1 fruit fly cellular context compared by ENCODE assay signal in genomic region chr2L:2192123-2192601, dm6.
A peak's percentile ranks its signal among the peaks of the same experiment; 100 is the strongest.
TF ChIP-seq lines count a peak whose summit lies in the region.

Gene CG10874 (minus strand): TSS chr2L:2192386.

TF ChIP-seq in whole organism, embryonic, 481 proteins besides CTCF, POLR2A, EP300 and RAD21 (continued from another document and continues in another):
- TF ChIP-seq ind (GFP tag; optimal IDR thresholded peaks at IDR 0.05; lab: Kevin White, UChicago) (no peak), CG15073 (GFP tag; optimal IDR thresholded peaks at IDR 0.05; lab: Kevin White, UChicago) (no peak), CG13624 (GFP tag; optimal IDR thresholded peaks at IDR 0.05; lab: Kevin White, UChicago) (no peak), stc (GFP tag; IDR thresholded peaks at IDR 0.05; lab: Robert Waterston, UW) (no peak), sug (tag; optimal IDR thresholded peaks at IDR 0.05; lab: Kevin White, UChicago) (peak; percentile 35), CG14710 (tag; optimal IDR thresholded peaks at IDR 0.05; lab: Kevin White, UChicago) (peak; percentile 100), gem (tag; optimal IDR thresholded peaks at IDR 0.05; lab: Kevin White, UChicago) (peak; percentile 4), Sox100B (GFP tag; optimal IDR thresholded peaks at IDR 0.05; lab: Kevin White, UChicago) (no peak), ERR (GFP tag; optimal IDR thresholded peaks at IDR 0.05; lab: Kevin White, UChicago) (no peak), MESR4 (GFP tag; optimal IDR thresholded peaks at IDR 0.05; lab: Kevin White, UChicago) (peak; percentile 87), jing (GFP tag; optimal IDR thresholded peaks at IDR 0.05; lab: Kevin White, UChicago) (no peak), CG6254 (GFP tag; optimal IDR thresholded peaks at IDR 0.05; lab: Kevin White, UChicago) (no peak), CG15514 (GFP tag; optimal IDR thresholded peaks at IDR 0.05; lab: Kevin White, UChicago) (peak; percentile 79), ash1 (GFP tag; optimal IDR thresholded peaks at IDR 0.05; lab: Kevin White, UChicago) (no peak), pzg (GFP tag; optimal IDR thresholded peaks at IDR 0.05; lab: Kevin White, UChicago) (peak; percentile 98), CG12155 (GFP tag; optimal IDR thresholded peaks at IDR 0.05; lab: Kevin White, UChicago) (peak; percentile 20), sim (GFP tag; IDR thresholded peaks at IDR 0.05; lab: Robert Waterston, UW) (no peak), Bgb (GFP tag; IDR thresholded peaks at IDR 0.05; lab: Robert Waterston, UW; ENCODE audit: partially characterized antibody) (no peak), PHDP (tag; optimal IDR thresholded peaks at IDR 0.05; lab: Kevin White, UChicago) (peak; percentile 18), Med (GFP tag; lab: Kevin White, UChicago) (peak; percentile 74), zen (tag; optimal IDR thresholded peaks at IDR 0.05; lab: Kevin White, UChicago) (peak; percentile 40), ci (GFP tag; IDR thresholded peaks at IDR 0.05; lab: Robert Waterston, UW) (no peak), kah (GFP tag; optimal IDR thresholded peaks at IDR 0.05; lab: Kevin White, UChicago) (no peak), gro (GFP tag; optimal IDR thresholded peaks at IDR 0.05; lab: Kevin White, UChicago) (peak; percentile 29), CG6765 (GFP tag; optimal IDR thresholded peaks at IDR 0.05; lab: Kevin White, UChicago) (no peak), CG10543 (GFP tag; optimal IDR thresholded peaks at IDR 0.05; lab: Kevin White, UChicago) (peak; percentile 3), nau (GFP tag; optimal IDR thresholded peaks at IDR 0.05; lab: Kevin White, UChicago) (no peak), insv (GFP tag; optimal IDR thresholded peaks at IDR 0.05; lab: Kevin White, UChicago) (peak in 1 of 2 experiments; percentile 6), gt (GFP tag; IDR thresholded peaks at IDR 0.05; lab: Robert Waterston, UW) (no peak), CG7357 (GFP tag; IDR thresholded peaks at IDR 0.05; lab: Robert Waterston, UW) (no peak), YL-1 (GFP tag; optimal IDR thresholded peaks at IDR 0.05; lab: Kevin White, UChicago) (peak; percentile 88), gsb (GFP tag; IDR thresholded peaks at IDR 0.05; lab: Robert Waterston, UW) (no peak), Oaz (GFP tag; IDR thresholded peaks at IDR 0.05; lab: Robert Waterston, UW) (no peak), CG3726 (GFP tag; IDR thresholded peaks at IDR 0.05; lab: Robert Waterston, UW) (no peak), Nf-YB (GFP tag; optimal IDR thresholded peaks at IDR 0.05; lab: Kevin White, UChicago) (peak; percentile 6), Nf-YA (GFP tag; IDR thresholded peaks at IDR 0.05; lab: Robert Waterston, UW) (no peak), CG17829 (tag; optimal IDR thresholded peaks at IDR 0.05; lab: Kevin White, UChicago) (peak; percentile 36), fu2 (GFP tag; optimal IDR thresholded peaks at IDR 0.05; lab: Kevin White, UChicago) (no peak), CG7786 (GFP tag; optimal IDR thresholded peaks at IDR 0.05; lab: Kevin White, UChicago) (no peak), da (GFP tag; optimal IDR thresholded peaks at IDR 0.05; lab: Kevin White, UChicago) (no peak), Eip74EF (GFP tag; optimal IDR thresholded peaks at IDR 0.05; lab: Kevin White, UChicago) (no peak), klu (GFP tag; IDR thresholded peaks at IDR 0.05; lab: Robert Waterston, UW) (no peak), CG10431 (GFP tag; optimal IDR thresholded peaks at IDR 0.05; lab: Kevin White, UChicago) (no peak), crol (GFP tag; IDR thresholded peaks at IDR 0.05; lab: Robert Waterston, UW) (no peak), CG32532 (GFP tag; IDR thresholded peaks at IDR 0.05; lab: Robert Waterston, UW) (no peak), gcm (GFP tag; optimal IDR thresholded peaks at IDR 0.05; lab: Kevin White, UChicago) (no peak), Tbp (GFP tag; optimal IDR thresholded peaks at IDR 0.05; lab: Kevin White, UChicago) (no peak), CG17186 (GFP tag; optimal IDR thresholded peaks at IDR 0.05; lab: Kevin White, UChicago) (peak; percentile 17), gce (GFP tag; IDR thresholded peaks at IDR 0.05; lab: Robert Waterston, UW) (no peak), kni (GFP tag; optimal IDR thresholded peaks at IDR 0.05; lab: Kevin White, UChicago) (no peak), abd-A (tag; optimal IDR thresholded peaks at IDR 0.05; lab: Kevin White, UChicago) (peak; percentile 57), chif (GFP tag; optimal IDR thresholded peaks at IDR 0.05; lab: Kevin White, UChicago) (no peak), CG1603 (tag; optimal IDR thresholded peaks at IDR 0.05; lab: Kevin White, UChicago) (peak; percentile 72), CG14860 (GFP tag; IDR thresholded peaks at IDR 0.05; lab: Robert Waterston, UW; ENCODE audit: partially characterized antibody) (no peak), jigr1 (GFP tag; IDR thresholded peaks at IDR 0.05; lab: Robert Waterston, UW) (no peak), CG8478 (optimal IDR thresholded peaks at IDR 0.05; lab: Kevin White, UChicago) (no peak), onecut (GFP tag; IDR thresholded peaks at IDR 0.05; lab: Robert Waterston, UW) (no peak), dmrt99B (tag; optimal IDR thresholded peaks at IDR 0.05; lab: Kevin White, UChicago) (no peak), CG31388 (GFP tag; optimal IDR thresholded peaks at IDR 0.05; lab: Kevin White, UChicago) (no peak), pfk (GFP tag; optimal IDR thresholded peaks at IDR 0.05; lab: Kevin White, UChicago) (no peak), fd64A (GFP tag; optimal IDR thresholded peaks at IDR 0.05; lab: Kevin White, UChicago) (no peak), CG15479 (GFP tag; optimal IDR thresholded peaks at IDR 0.05; lab: Kevin White, UChicago) (no peak), CG15601 (tag; optimal IDR thresholded peaks at IDR 0.05; lab: Kevin White, UChicago) (peak; percentile 8), ems (GFP tag; optimal IDR thresholded peaks at IDR 0.05; lab: Kevin White, UChicago) (no peak), CG1024 (GFP tag; IDR thresholded peaks at IDR 0.05; lab: Robert Waterston, UW) (no peak), D19B (GFP tag; optimal IDR thresholded peaks at IDR 0.05; lab: Kevin White, UChicago) (peak; percentile 95), Sry-δ (GFP tag; optimal IDR thresholded peaks at IDR 0.05; lab: Kevin White, UChicago) (peak; percentile 71), Sin3A (optimal IDR thresholded peaks at IDR 0.05; lab: Kevin White, UChicago) (peak; percentile 70), MTF-1 (GFP tag; optimal IDR thresholded peaks at IDR 0.05; lab: Kevin White, UChicago; ENCODE audit: borderline replicate concordance) (no peak), CG2120 (GFP tag; optimal IDR thresholded peaks at IDR 0.05; lab: Kevin White, UChicago) (no peak), CG9609 (GFP tag; optimal IDR thresholded peaks at IDR 0.05; lab: Kevin White, UChicago) (no peak), Fer1 (GFP tag; optimal IDR thresholded peaks at IDR 0.05; lab: Kevin White, UChicago) (peak; percentile 11), Sox102F (GFP tag; optimal IDR thresholded peaks at IDR 0.05; lab: Kevin White, UChicago) (no peak), ato (GFP tag; IDR thresholded peaks at IDR 0.05; lab: Robert Waterston, UW; ENCODE audit: partially characterized antibody) (no peak), CG4404 (GFP tag; IDR thresholded peaks at IDR 0.05; lab: Robert Waterston, UW) (no peak), Dip2 (GFP tag; IDR thresholded peaks at IDR 0.05; lab: Robert Waterston, UW) (no peak), NC2α (GFP tag; optimal IDR thresholded peaks at IDR 0.05; lab: Kevin White, UChicago) (no peak), CoRest (tag; optimal IDR thresholded peaks at IDR 0.05; lab: Kevin White, UChicago) (peak; percentile 37), NfI (GFP tag; optimal IDR thresholded peaks at IDR 0.05; lab: Kevin White, UChicago) (peak; percentile 31), phol (tag; optimal IDR thresholded peaks at IDR 0.05; lab: Kevin White, UChicago) (peak; percentile 51), Nf-YC (tag; optimal IDR thresholded peaks at IDR 0.05; lab: Kevin White, UChicago) (peak; percentile 40), CG10979 (tag; optimal IDR thresholded peaks at IDR 0.05; lab: Kevin White, UChicago) (peak; percentile 4), CG12769 (tag; optimal IDR thresholded peaks at IDR 0.05; lab: Kevin White, UChicago) (peak; percentile 10), zfh1 (GFP tag; IDR thresholded peaks at IDR 0.05; lab: Robert Waterston, UW) (no peak), CG18476 (GFP tag; optimal IDR thresholded peaks at IDR 0.05; lab: Kevin White, UChicago) (no peak), CG14014 (GFP tag; IDR thresholded peaks at IDR 0.05; lab: Robert Waterston, UW) (no peak), CG18764 (GFP tag; optimal IDR thresholded peaks at IDR 0.05; lab: Kevin White, UChicago) (peak; percentile 98), Ets97D (GFP tag; optimal IDR thresholded peaks at IDR 0.05; lab: Kevin White, UChicago) (peak; percentile 78), cwo (GFP tag; optimal IDR thresholded peaks at IDR 0.05; lab: Kevin White, UChicago) (no peak), CG12659 (GFP tag; optimal IDR thresholded peaks at IDR 0.05; lab: Kevin White, UChicago) (peak; percentile 12), CG10366 (GFP tag; IDR thresholded peaks at IDR 0.05; lab: Robert Waterston, UW) (no peak), Doc2 (GFP tag; IDR thresholded peaks at IDR 0.05; lab: Robert Waterston, UW) (no peak), Asciz (GFP tag; optimal IDR thresholded peaks at IDR 0.05; lab: Kevin White, UChicago) (no peak), HmgZ (tag; optimal IDR thresholded peaks at IDR 0.05; lab: Kevin White, UChicago) (peak; percentile 60), grau (tag; optimal IDR thresholded peaks at IDR 0.05; lab: Kevin White, UChicago) (peak; percentile 10), CG4617 (GFP tag; optimal IDR thresholded peaks at IDR 0.05; lab: Kevin White, UChicago; ENCODE audit: borderline replicate concordance) (peak; percentile 82), D19A (tag; optimal IDR thresholded peaks at IDR 0.05; lab: Kevin White, UChicago) (no peak), zen2 (GFP tag; IDR thresholded peaks at IDR 0.05; lab: Robert Waterston, UW; ENCODE audit: partially characterized antibody) (no peak), zfh2 (GFP tag; optimal IDR thresholded peaks at IDR 0.05; lab: Kevin White, UChicago) (no peak), CG10267 (tag; optimal IDR thresholded peaks at IDR 0.05; lab: Kevin White, UChicago) (peak; percentile 61), CG13894 (tag; optimal IDR thresholded peaks at IDR 0.05; lab: Kevin White, UChicago) (peak; percentile 66), trem (tag; optimal IDR thresholded peaks at IDR 0.05; lab: Kevin White, UChicago) (peak; percentile 60), CG33213 (GFP tag; optimal IDR thresholded peaks at IDR 0.05; lab: Kevin White, UChicago) (peak; percentile 65), Camta (GFP tag; optimal IDR thresholded peaks at IDR 0.05; lab: Kevin White, UChicago) (no peak), CG4820 (GFP tag; optimal IDR thresholded peaks at IDR 0.05; lab: Kevin White, UChicago) (no peak), nmo (GFP tag; optimal IDR thresholded peaks at IDR 0.05; lab: Kevin White, UChicago) (peak; percentile 56), CG8924 (tag; optimal IDR thresholded peaks at IDR 0.05; lab: Kevin White, UChicago) (no peak), CG4282 (GFP tag; optimal IDR thresholded peaks at IDR 0.05; lab: Kevin White, UChicago) (no peak), CG7987 (GFP tag; optimal IDR thresholded peaks at IDR 0.05; lab: Kevin White, UChicago) (no peak), CG31441 (GFP tag; IDR thresholded peaks at IDR 0.05; lab: Robert Waterston, UW) (no peak), pros (GFP tag; optimal IDR thresholded peaks at IDR 0.05; lab: Kevin White, UChicago) (no peak), sima (GFP tag; optimal IDR thresholded peaks at IDR 0.05; lab: Kevin White, UChicago) (no peak), CG7839 (tag; optimal IDR thresholded peaks at IDR 0.05; lab: Kevin White, UChicago) (no peak), CG16779 (GFP tag; IDR thresholded peaks at IDR 0.05; lab: Robert Waterston, UW) (no peak), Fer2 (tag; optimal IDR thresholded peaks at IDR 0.05; lab: Kevin White, UChicago) (no peak), sqz (GFP tag; optimal IDR thresholded peaks at IDR 0.05; lab: Kevin White, UChicago) (no peak), CG33557 (GFP tag; optimal IDR thresholded peaks at IDR 0.05; lab: Kevin White, UChicago) (no peak), Myb (GFP tag; optimal IDR thresholded peaks at IDR 0.05; lab: Kevin White, UChicago) (peak; percentile 88), az2 (GFP tag; optimal IDR thresholded peaks at IDR 0.05; lab: Kevin White, UChicago) (no peak), Mes4 (GFP tag; optimal IDR thresholded peaks at IDR 0.05; lab: Kevin White, UChicago) (no peak), CG6683 (GFP tag; optimal IDR thresholded peaks at IDR 0.05; lab: Kevin White, UChicago) (no peak), CG12391 (tag; optimal IDR thresholded peaks at IDR 0.05; lab: Kevin White, UChicago) (peak; percentile 10), Oli (tag; optimal IDR thresholded peaks at IDR 0.05; lab: Kevin White, UChicago) (no peak), CG9797 (GFP tag; optimal IDR thresholded peaks at IDR 0.05; lab: Kevin White, UChicago) (peak; percentile 81), Lhr (GFP tag; optimal IDR thresholded peaks at IDR 0.05; lab: Kevin White, UChicago) (peak; percentile 77), Hmr (GFP tag; optimal IDR thresholded peaks at IDR 0.05; lab: Kevin White, UChicago) (peak; percentile 55), CG5180 (GFP tag; optimal IDR thresholded peaks at IDR 0.05; lab: Kevin White, UChicago) (no peak), Doc3 (GFP tag; IDR thresholded peaks at IDR 0.05; lab: Robert Waterston, UW; ENCODE audit: partially characterized antibody) (no peak), mirr (GFP tag; optimal IDR thresholded peaks at IDR 0.05; lab: Kevin White, UChicago) (no peak), Dp (GFP tag; optimal IDR thresholded peaks at IDR 0.05; lab: Kevin White, UChicago) (peak; percentile 99), CG11504 (tag; optimal IDR thresholded peaks at IDR 0.05; lab: Kevin White, UChicago) (peak; percentile 10), sd (tag; optimal IDR thresholded peaks at IDR 0.05; lab: Kevin White, UChicago) (no peak), crp (GFP tag; optimal IDR thresholded peaks at IDR 0.05; lab: Kevin White, UChicago) (no peak), CG8290 (GFP tag; optimal IDR thresholded peaks at IDR 0.05; lab: Kevin White, UChicago) (peak; percentile 23), CG8290 (tag; optimal IDR thresholded peaks at IDR 0.05; lab: Kevin White, UChicago) (peak in 1 of 2 experiments; percentile 62), Mrtf (GFP tag; IDR thresholded peaks at IDR 0.05; lab: Robert Waterston, UW) (no peak), bbx (GFP tag; IDR thresholded peaks at IDR 0.05; lab: Robert Waterston, UW; ENCODE audit: partially characterized antibody) (no peak), lbe (GFP tag; optimal IDR thresholded peaks at IDR 0.05; lab: Kevin White, UChicago) (no peak), E2f1 (GFP tag; IDR thresholded peaks at IDR 0.05; lab: Robert Waterston, UW) (no peak)
